Fruit fly (Drosophila melanogaster) whole organism, larva: Measurements from ENCODE around the gene CG42395.

Source experiments
- noc ChIP-seq: fragments of 200-800 bp; sonication (Bioruptor generic); optimal IDR thresholded peaks from 3 replicates; lab custom pipeline; 2019; ENCODE audit warnings: missing biosample characterization, mild to moderate bottlenecking, missing genetic modification characterization, moderate library complexity

CG42395 gene

DNA sequence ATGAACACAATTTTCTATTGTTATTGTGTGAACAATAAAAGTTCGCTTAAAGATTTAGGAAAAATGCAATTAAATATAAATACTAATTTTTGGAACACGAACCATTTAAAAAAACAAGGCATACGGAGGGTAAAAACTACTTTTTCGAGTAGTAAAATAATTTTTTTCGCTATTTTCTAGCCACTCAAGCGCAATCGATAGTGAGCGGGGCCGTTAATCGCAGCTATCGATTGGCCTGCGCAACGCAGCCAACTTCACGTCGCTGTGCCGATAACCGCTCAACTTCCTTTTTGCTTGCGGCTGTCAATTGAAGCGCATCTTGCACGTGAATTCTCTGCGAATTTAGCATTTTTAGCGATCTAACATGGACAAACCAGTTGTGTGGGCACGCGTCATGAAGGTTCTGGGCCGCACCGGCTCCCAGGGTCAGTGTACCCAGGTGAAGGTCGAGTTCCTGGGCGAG, 21.7 kb downstream of the CG42395 start, which contains the start of gene RpS28b:
TSS of gene RpS28b (plus strand) at position 278 of the 463 bp plus-strand sequence.
- TF ChIP-seq noc (tag; lab: Kevin White, UChicago) = peak; percentile 66

DNA sequence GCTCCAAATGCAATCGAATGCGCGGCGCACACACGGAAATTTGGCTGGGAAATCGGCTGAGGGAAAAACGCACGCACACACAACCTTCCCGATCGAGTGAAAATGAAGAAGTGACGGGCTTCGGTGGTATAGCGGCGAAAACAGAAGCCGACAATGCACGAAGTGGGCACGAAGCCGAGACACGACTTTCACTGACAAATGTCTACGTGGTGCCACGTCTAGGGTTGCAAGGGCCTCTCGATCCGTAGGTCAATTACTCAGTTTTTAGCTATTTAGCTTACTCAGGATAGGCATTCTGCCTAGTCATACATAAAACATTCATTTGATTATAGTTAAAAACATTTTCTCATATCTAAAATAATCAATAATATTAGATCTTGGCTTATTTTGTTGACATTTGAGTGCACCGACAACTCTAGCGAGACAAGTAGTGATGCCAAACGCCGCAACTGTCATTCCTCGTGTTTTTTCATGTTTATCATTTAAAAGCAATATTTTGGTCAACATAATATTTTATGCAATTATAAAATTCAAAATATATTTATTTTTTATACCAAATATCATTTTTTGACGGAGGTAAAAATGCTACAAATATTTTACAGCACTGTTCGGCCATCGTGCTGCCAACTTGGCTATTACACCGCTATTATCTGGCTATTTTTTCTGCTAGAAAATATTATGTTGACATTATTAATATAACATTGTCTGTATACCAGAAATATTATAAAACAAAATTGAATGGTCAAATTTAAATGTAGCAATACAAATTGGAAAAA, 22.3 kb downstream of the CG42395 start:
- peak; percentile 88 for TF ChIP-seq noc (tag; lab: Kevin White, UChicago)

DNA sequence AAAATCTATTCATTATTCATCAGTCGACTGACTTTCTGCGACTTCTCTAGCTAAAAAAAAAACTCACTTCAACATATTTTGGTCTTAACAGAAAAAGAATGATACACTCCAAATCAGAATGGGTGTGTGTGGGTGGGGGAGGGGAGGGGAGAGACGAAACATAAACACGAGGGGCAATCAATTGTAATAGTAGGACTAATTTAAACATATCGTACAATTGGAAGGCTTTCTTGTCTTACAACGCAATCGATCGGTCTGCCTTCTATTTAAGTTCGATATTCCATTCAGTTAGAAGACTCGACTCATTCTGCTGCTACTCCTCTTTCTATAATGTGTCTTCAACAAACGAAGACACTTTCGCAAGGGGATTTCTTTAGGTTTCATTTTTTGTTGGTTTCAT, 24.9 kb downstream of the CG42395 start:
- TF ChIP-seq noc (tag; lab: Kevin White, UChicago) = no peak

DNA sequence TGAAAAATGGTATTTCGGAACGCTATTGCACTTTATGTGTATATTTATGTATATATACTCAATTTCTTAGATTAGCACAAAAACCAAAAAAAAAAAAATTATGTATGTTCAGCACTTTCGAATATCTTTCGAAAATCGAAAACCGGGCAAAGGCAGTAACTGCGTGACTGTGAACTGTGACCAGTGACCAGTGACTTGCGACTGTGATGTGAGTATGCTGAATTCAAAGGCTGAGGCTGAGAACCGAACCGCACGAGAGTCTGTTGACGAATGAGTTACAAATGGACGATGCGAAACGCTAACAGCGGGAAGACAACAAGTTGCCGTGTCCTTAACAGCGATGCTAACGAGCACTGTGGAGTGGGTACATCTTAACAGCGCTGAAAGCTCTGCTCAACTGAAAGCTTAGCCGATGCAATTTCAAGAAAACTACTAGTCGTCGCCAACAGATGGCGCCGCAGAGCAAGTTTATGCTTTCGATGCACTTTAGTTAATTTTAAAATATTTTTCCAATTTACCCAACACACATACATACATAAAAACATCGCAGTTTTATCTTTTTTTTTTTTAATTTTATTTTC, 25.4 kb downstream of the CG42395 start, which contains the start of gene CG32700:
TSS of gene CG32700 (minus strand) at position 274 of the 581 bp plus-strand sequence.
- TF ChIP-seq noc (tag; lab: Kevin White, UChicago) = no peak

DNA sequence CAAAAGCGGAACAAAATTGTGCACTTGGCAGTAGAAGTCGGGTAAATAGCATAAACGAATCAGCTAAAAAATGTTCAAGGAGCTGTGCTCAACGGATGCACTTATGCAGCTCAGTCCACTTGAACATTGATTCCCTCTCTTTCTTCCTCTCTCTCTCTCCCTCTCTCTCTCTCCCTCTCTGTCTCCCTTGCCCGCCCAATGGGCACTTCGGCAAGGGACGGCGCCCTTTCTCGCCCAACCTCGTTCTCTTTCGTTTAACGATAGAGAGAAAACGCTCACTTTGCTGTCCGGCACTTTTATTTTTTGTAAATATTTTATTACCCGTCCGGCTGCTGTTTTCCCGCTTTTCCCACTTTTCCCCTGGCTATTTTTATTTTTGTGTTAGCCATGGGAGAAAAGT, 31.6 kb downstream of the CG42395 start:
- TF ChIP-seq noc (tag; lab: Kevin White, UChicago) = no peak

DNA sequence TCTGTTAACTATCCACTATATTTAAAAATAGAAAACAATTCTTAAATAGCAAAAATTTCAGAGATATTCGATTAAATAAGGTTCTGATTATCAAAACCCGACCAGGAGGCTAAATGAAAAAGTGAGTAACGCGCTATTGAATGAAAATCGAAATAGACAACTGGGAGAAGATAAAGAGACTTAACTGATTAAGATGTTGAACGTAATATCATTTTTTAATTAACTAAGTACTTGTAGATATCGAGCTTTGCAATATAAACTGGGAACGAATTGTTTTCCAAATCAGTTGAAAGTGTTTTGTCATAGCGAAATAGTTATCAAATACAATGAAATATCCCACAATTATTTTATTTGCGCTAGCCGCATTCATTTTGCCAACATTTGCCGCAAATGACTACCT, 42.5 kb downstream of the CG42395 start, which contains the start of gene CG34026:
TSS of gene CG34026 (plus strand) at position 301 of the 400 bp plus-strand sequence.
- TF ChIP-seq noc (tag; lab: Kevin White, UChicago) = no peak

DNA sequence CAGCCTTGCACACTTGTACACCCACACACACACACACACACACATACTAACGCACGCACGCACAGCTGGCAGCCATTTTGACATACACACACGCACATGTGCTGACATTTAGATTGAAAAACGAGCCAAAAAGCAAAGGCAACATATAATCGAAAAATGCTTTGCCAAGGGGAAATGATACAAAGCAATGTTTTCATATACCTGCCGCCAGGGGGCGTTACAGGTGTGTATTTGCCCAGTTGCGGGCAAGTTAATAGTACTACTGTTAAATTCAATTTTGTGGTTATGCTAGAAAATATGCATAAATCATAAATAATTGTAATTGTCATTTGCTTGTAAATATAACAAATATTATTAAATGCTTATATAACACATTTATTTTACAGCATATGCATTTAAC, 43.6 kb downstream of the CG42395 start:
- TF ChIP-seq noc (tag; lab: Kevin White, UChicago) = no peak

DNA sequence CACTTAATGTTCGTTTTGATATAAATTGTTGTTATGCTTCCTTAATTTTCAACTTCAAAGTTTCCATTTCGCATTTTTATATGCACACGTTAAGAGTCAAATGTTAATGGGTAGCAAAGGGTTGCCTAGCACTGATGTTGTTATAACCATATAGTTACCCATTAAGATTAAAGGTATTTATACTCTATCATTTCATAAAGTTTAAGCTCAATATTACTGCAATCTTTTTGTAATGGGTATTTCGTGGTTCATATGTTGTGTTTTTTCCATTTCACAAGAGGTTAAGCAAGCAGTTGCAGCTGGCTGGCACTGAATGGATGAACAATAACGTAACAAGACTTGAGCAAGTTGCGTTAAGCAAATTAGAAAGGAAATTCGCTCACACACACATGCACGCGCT, 44.2 kb downstream of the CG42395 start:
- no peak for TF ChIP-seq noc (tag; lab: Kevin White, UChicago)
